Worm (Caenorhabditis elegans): Measurements from ENCODE around the gene pbs-1.

pbs-1 gene

DNA sequence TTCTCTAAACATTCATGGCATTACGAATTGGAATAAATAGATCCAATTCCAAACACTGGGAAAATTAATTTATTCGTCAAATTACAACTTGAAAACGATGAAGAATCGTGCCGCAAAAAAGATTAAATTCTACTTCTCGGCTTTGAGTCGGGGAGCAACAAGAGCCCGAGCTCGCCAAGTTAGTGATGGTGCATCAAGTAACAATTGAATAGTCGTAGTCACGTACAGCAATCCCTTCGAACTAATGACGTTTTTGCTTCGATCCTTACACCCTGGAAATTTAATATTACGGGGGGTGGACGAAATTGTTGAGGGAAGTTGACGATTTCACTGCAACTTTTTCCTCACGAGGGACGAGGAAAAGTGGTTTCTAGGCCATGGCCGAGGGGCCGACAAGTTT lies 17.9 kb downstream of the pbs-1 start:
- TF ChIP-seq nhr-12 (tag; optimal IDR thresholded peaks at IDR 0.05) (no peak), fkh-10 (GFP tag; optimal IDR thresholded peaks at IDR 0.05) (peak; percentile 30)

DNA sequence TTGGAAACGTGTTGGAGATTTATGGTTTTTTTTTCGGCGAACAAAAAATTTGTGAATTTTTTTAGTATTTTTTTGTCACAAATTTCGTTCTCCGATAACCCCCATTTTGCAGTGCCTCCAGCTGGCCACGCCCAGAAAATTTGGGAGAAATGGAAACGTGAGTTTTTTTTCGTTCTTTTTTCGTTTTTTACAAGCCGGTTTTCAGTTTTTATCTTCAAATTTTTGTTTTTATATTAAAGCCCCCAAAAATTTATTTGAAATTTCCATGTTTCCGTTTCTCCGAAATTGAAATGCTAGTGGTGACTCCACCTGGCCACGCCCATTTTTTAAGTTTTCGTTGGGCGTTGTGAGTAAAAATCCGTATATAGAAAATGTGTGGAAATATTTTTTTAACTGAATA lies 22.4 kb downstream of the pbs-1 start:
- TF ChIP-seq egl-5 (tag; optimal IDR thresholded peaks at IDR 0.05) (no peak), nhr-67 (tag; optimal IDR thresholded peaks at IDR 0.05) (no peak), mml-1 (tag; optimal IDR thresholded peaks at IDR 0.05) (no peak), lin-15B (tag; optimal IDR thresholded peaks at IDR 0.05) (no peak), pha-4 (tag; optimal IDR thresholded peaks at IDR 0.05) (no peak), ceh-9 (tag; optimal IDR thresholded peaks at IDR 0.05) (no peak), aly-2 (tag; optimal IDR thresholded peaks at IDR 0.05) (no peak), jun-1 (tag; optimal IDR thresholded peaks at IDR 0.05) (no peak), nhr-77 (tag; optimal IDR thresholded peaks at IDR 0.05) (no peak), R02D3.7 (tag; optimal IDR thresholded peaks at IDR 0.05) (no peak), unc-39 (tag; optimal IDR thresholded peaks at IDR 0.05) (no peak), fos-1 (tag; optimal IDR thresholded peaks at IDR 0.05) (no peak), fkh-10 (GFP tag; optimal IDR thresholded peaks at IDR 0.05) (no peak)

DNA sequence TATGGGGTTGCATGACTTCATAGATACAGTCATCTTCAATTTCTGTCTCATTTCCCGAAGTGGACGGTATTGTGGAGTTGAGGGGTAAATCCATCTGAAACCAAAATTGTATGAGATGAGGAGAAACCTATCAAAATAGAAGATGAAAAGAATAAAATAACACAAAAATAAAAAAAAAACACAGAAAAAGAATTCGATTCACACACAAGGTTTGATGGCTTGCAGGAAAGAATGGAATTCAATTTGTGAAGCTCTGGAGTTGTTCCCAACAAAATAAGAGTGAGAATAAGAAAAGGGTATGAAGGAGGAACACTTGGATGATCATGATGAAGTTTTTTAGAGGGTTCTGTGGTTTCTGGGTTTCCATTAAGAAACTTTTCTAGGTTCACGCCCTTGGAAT lies 27.5 kb downstream of the pbs-1 start, which contains the start of gene Y41D4B.24:
Y41D4B.24 (minus strand) TSS at position 101 of the 400 bp plus-strand sequence.
- TF ChIP-seq pqm-1 (tag; optimal IDR thresholded peaks at IDR 0.05) (no peak), nhr-237 (tag; optimal IDR thresholded peaks at IDR 0.05) (no peak), hmg-11 (tag; optimal IDR thresholded peaks at IDR 0.05) (no peak), ztf-11 (tag; optimal IDR thresholded peaks at IDR 0.05) (no peak), nhr-25 (tag; optimal IDR thresholded peaks at IDR 0.05) (no peak), eor-1 (tag; optimal IDR thresholded peaks at IDR 0.05) (no peak), nhr-67 (tag; optimal IDR thresholded peaks at IDR 0.05) (no peak), nhr-77 (tag; optimal IDR thresholded peaks at IDR 0.05) (no peak), nhr-28 (tag; optimal IDR thresholded peaks at IDR 0.05) (no peak), ceh-9 (tag; optimal IDR thresholded peaks at IDR 0.05) (no peak), zag-1 (tag; optimal IDR thresholded peaks at IDR 0.05) (no peak), fkh-10 (GFP tag; optimal IDR thresholded peaks at IDR 0.05) (no peak), mml-1 (tag; optimal IDR thresholded peaks at IDR 0.05) (no peak), snpc-4 (tag; optimal IDR thresholded peaks at IDR 0.05) (no peak), lsy-12 (tag; optimal IDR thresholded peaks at IDR 0.05) (no peak), daf-12 (tag; optimal IDR thresholded peaks at IDR 0.05) (no peak), elt-3 (tag; optimal IDR thresholded peaks at IDR 0.05) (no peak), elt-1 (tag; optimal IDR thresholded peaks at IDR 0.05) (no peak), fos-1 (tag; optimal IDR thresholded peaks at IDR 0.05) (no peak), ama-1 (optimal IDR thresholded peaks at IDR 0.05) (no peak)

DNA sequence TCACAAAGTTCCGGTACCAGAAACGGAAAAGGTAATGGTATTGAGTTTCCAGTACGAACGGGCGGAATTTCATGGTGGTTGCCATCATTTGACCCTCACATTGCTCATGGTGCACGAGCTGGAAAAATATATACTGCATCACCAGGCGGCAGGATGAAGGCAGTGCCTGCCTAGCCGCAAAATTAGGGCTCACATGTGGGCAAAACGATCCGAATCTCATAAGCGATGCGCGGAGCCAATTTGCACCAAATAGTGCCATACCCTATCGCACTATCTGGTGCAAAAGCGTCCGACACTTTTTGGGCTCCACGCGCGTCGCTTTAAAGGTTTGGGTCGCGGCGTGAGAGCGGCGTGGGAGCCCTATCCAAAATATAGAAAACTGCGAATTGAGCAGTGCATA lies 30.3 kb downstream of the pbs-1 start:
- TF ChIP-seq nhr-76 (tag; optimal IDR thresholded peaks at IDR 0.05) (no peak), pha-4 (tag; optimal IDR thresholded peaks at IDR 0.05) (no peak), nhr-237 (tag; optimal IDR thresholded peaks at IDR 0.05) (no peak), egl-5 (tag; optimal IDR thresholded peaks at IDR 0.05) (no peak), nhr-25 (tag; optimal IDR thresholded peaks at IDR 0.05) (no peak), nhr-77 (tag; optimal IDR thresholded peaks at IDR 0.05) (no peak), ZK546.5 (tag; optimal IDR thresholded peaks at IDR 0.05) (no peak), lin-15B (tag; optimal IDR thresholded peaks at IDR 0.05) (no peak), sea-2 (GFP tag; optimal IDR thresholded peaks at IDR 0.05) (no peak), ama-1 (optimal IDR thresholded peaks at IDR 0.05) (no peak), lin-39 (tag; optimal IDR thresholded peaks at IDR 0.05) (no peak), unc-62 (GFP tag; optimal IDR thresholded peaks at IDR 0.05) (no peak), hmg-11 (tag; optimal IDR thresholded peaks at IDR 0.05) (no peak), ceh-82 (tag; optimal IDR thresholded peaks at IDR 0.05) (no peak), ztf-4 (tag; optimal IDR thresholded peaks at IDR 0.05) (no peak), ceh-28 (tag; optimal IDR thresholded peaks at IDR 0.05) (no peak), elt-3 (tag; optimal IDR thresholded peaks at IDR 0.05) (no peak)

DNA sequence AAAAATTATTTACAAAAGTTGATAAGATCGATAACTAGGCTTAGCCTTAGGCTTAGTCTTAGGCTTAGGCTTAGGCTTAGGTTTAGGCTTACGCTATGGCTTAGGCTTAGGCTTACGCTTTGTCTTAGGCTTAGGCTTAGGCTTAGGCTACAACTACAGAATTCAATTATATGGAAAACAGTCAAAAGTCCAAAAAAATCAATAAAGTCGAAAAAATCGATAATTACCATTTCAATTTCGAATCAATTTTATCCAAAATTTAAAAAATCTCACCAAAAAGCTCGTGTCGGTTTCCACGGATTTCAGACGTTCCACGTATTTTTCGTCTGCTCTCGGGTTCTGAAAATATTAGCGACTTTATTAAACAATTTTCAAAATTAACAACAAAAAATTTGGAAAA lies 32.6 kb downstream of the pbs-1 start:
- TF ChIP-seq lin-39 (tag; optimal IDR thresholded peaks at IDR 0.05), result no peak
- TF ChIP-seq elt-3 (tag; optimal IDR thresholded peaks at IDR 0.05), result no peak
- TF ChIP-seq nfya-1 (tag; optimal IDR thresholded peaks at IDR 0.05; ENCODE audit: insufficient read depth), result no peak
- no peak for TF ChIP-seq lin-15B (tag; optimal IDR thresholded peaks at IDR 0.05)
- TF ChIP-seq R02D3.7 (tag; optimal IDR thresholded peaks at IDR 0.05), result no peak
- no peak for TF ChIP-seq ama-1 (optimal IDR thresholded peaks at IDR 0.05)
- no peak for TF ChIP-seq sea-2 (GFP tag; optimal IDR thresholded peaks at IDR 0.05)
- peak; percentile 59 for TF ChIP-seq ceh-28 (tag; optimal IDR thresholded peaks at IDR 0.05)

Data from whole organism, L3 larva.